Fruit fly (Drosophila melanogaster): ENCODE data around the gene obst-E.
A peak's percentile ranks its signal among the peaks of the same experiment; 100 is the strongest.

obst-E gene

DNA sequence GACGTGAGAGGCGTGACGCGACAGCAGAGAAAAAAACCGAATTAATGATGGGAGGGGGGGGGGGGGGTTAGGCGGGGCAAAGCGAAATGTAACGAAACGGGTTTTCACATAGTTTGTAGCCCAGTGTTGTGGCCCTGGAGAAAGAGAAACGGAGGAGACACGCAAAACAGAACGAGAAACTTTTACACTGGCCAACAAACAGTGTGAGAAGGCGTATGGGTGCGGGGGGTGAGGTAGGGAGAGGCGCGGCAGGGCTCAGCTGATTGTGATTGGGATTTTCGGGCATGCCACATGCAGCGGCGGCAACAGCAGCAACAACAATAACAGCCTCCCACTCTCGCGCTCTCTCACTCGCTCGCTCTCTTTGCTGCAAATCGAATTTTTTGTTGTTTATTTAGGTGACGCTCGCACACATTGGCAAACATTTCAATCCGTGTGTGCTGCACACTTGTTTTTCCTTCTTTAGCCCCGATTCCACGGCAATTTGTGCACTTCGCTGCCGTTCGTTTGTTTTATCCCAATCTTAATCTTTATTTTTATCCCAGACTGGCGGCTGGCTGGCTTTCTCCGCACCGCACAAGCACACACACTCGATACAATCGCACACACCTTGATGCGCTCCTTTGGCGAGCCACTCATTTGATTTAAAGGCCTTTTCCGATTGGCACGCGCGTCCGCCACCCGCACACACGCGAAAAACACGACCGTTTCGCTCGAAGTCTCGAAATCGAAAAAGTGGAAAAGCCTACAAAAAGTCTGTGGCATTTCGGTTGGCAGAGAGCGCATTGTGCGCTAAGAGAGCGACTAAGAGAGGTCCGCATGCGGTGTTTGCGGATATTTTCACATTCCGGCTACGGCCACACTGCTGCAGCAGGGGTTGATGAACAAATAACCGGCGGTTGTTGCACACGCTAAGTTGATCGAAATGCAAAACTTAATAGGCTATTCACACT is 33.8 kb upstream of the obst-E start, which contains the start of gene CG9171 (continued):
- peak in 1 of 2 experiments; percentile 26 for TF ChIP-seq Dfd (GFP tag; optimal IDR thresholded peaks at IDR 0.05)
- TF ChIP-seq Elba2 (GFP tag; optimal IDR thresholded peaks at IDR 0.05) = peak; percentile 74
- TF ChIP-seq Tbp (GFP tag; optimal IDR thresholded peaks at IDR 0.05) = no peak
- TF ChIP-seq cg (GFP tag; optimal IDR thresholded peaks at IDR 0.05) = peak; percentile 65
- peak; percentile 4; the same call in 1 of the 4 replicates for TF ChIP-seq Gug (GFP tag; IDR thresholded peaks at IDR 0.05)
- no peak for TF ChIP-seq CG12104 (GFP tag; optimal IDR thresholded peaks at IDR 0.05)
- no peak for TF ChIP-seq Usf (GFP tag; optimal IDR thresholded peaks at IDR 0.05)
- TF ChIP-seq CG42726 (GFP tag; IDR thresholded peaks at IDR 0.05; ENCODE audit: partially characterized antibody) = peak; percentile 65
- no peak for TF ChIP-seq CG10321 (GFP tag; IDR thresholded peaks at IDR 0.05)
- TF ChIP-seq HHEX (GFP tag; optimal IDR thresholded peaks at IDR 0.05) = peak; percentile 5
- no peak for TF ChIP-seq odd (GFP tag; optimal IDR thresholded peaks at IDR 0.05)
- TF ChIP-seq run (tag; optimal IDR thresholded peaks at IDR 0.05) = no peak
- TF ChIP-seq ken (GFP tag; IDR thresholded peaks at IDR 0.05) = peak; percentile 23; the same call in 2 of the 3 replicates
- peak; percentile 51 for TF ChIP-seq Abd-B (GFP tag; optimal IDR thresholded peaks at IDR 0.05)
- peak in 1 of 2 experiments; percentile 9 for TF ChIP-seq tll (GFP tag; optimal IDR thresholded peaks at IDR 0.05)
- peak; percentile 64 for TF ChIP-seq vvl (GFP tag; IDR thresholded peaks at IDR 0.05)
- TF ChIP-seq CG13775 (GFP tag; optimal IDR thresholded peaks at IDR 0.05) = no peak
- TF ChIP-seq CG17186 (GFP tag; optimal IDR thresholded peaks at IDR 0.05) = peak; percentile 71
- peak; percentile 0 for TF ChIP-seq NfI (GFP tag; optimal IDR thresholded peaks at IDR 0.05)
- TF ChIP-seq Opbp (GFP tag; IDR thresholded peaks at IDR 0.05; ENCODE audit: partially characterized antibody) = peak; percentile 51; the same call in 2 of the 3 replicates
- no peak for TF ChIP-seq CG43689 (GFP tag; IDR thresholded peaks at IDR 0.05)
- peak; percentile 4 for TF ChIP-seq exex (tag; optimal IDR thresholded peaks at IDR 0.05)
- TF ChIP-seq CG11504 (tag; optimal IDR thresholded peaks at IDR 0.05) = peak; percentile 57
- TF ChIP-seq nom (GFP tag; optimal IDR thresholded peaks at IDR 0.05) = peak; percentile 64
- no peak for TF ChIP-seq Bteb2 (GFP tag; optimal IDR thresholded peaks at IDR 0.05)
- peak; percentile 24 for TF ChIP-seq Vsx1 (GFP tag; optimal IDR thresholded peaks at IDR 0.05)
- TF ChIP-seq CG3065 (GFP tag; optimal IDR thresholded peaks at IDR 0.05) = peak; percentile 64
- peak; percentile 42 for TF ChIP-seq pho (GFP tag; optimal IDR thresholded peaks at IDR 0.05)
- peak; percentile 63; the same call in 1 of the 2 replicates for TF ChIP-seq Bgb (GFP tag; IDR thresholded peaks at IDR 0.05; ENCODE audit: partially characterized antibody)
- TF ChIP-seq dysf (GFP tag; IDR thresholded peaks at IDR 0.05) = peak; percentile 53; the same call in 2 of the 3 replicates
- no peak for TF ChIP-seq Taf1 (GFP tag; IDR thresholded peaks at IDR 0.05)
- TF ChIP-seq CG17361 (GFP tag; IDR thresholded peaks at IDR 0.05) = peak; percentile 32; the same call in 2 of the 3 replicates
- TF ChIP-seq Hr39 (optimal IDR thresholded peaks at IDR 0.05) = no peak
- no peak for TF ChIP-seq CG6654 (GFP tag; optimal IDR thresholded peaks at IDR 0.05)
- TF ChIP-seq her (GFP tag; optimal IDR thresholded peaks at IDR 0.05) = peak; percentile 14
- TF ChIP-seq jigr1 (GFP tag; IDR thresholded peaks at IDR 0.05) = no peak
- TF ChIP-seq pb (GFP tag; optimal IDR thresholded peaks at IDR 0.05) = peak; percentile 15
- TF ChIP-seq zfh1 (GFP tag; IDR thresholded peaks at IDR 0.05) = peak; percentile 49; the same call in 1 of the 3 replicates
- TF ChIP-seq Ada2b (GFP tag; IDR thresholded peaks at IDR 0.05) = 0 out of 2 replicates have a peak, but pooled peaks have one; percentile 14
- TF ChIP-seq Camta (GFP tag; optimal IDR thresholded peaks at IDR 0.05) = no peak
- no peak for TF ChIP-seq chif (GFP tag; optimal IDR thresholded peaks at IDR 0.05)
- no peak for TF ChIP-seq CG17612 (GFP tag; IDR thresholded peaks at IDR 0.05)
- TF ChIP-seq gt (GFP tag; IDR thresholded peaks at IDR 0.05) = no peak
- peak in 1 of 2 experiments; percentile 41 for TF ChIP-seq Eip74EF (GFP tag; optimal IDR thresholded peaks at IDR 0.05)
- TF ChIP-seq CG5953 (GFP tag; IDR thresholded peaks at IDR 0.05) = peak; percentile 37; the same call in 1 of the 2 replicates
- TF ChIP-seq D (optimal IDR thresholded peaks at IDR 0.05) = no peak
- no peak for TF ChIP-seq D (GFP tag; optimal IDR thresholded peaks at IDR 0.05)
- peak; percentile 65 for TF ChIP-seq CG16779 (GFP tag; IDR thresholded peaks at IDR 0.05)

All from whole organism, embryonic.